Worm (Caenorhabditis elegans) whole organism, L4 larva: ENCODE data around the gene srz-56.

ENCODE experiments used
- D1046.2 ChIP-seq: fragments of 200-800 bp; sonication (Bioruptor generic); IDR thresholded peaks from 2 replicates; pipeline ENCODE4 v1.3.6; 2022; ENCODE audit warnings: missing genetic modification characterization, missing compliant biosample characterization
- F26F4.8 ChIP-seq: fragments of 200-800 bp; sonication (Bioruptor generic); conservative IDR thresholded peaks from 2 replicates; pipeline ENCODE4 v1.3.6; 2022; ENCODE audit warnings: missing genetic modification characterization, missing compliant biosample characterization
- F44E2.7 ChIP-seq: fragments of 200-800 bp; sonication (Bioruptor generic); IDR thresholded peaks from 2 replicates; pipeline ENCODE4 v2.1.2; 2022; ENCODE audit warnings: missing genetic modification characterization, missing compliant biosample characterization
- R02D3.7 ChIP-seq: fragments of 150-350 bp; sonication (generic microtip); optimal IDR thresholded peaks from 3 replicates; lab custom pipeline; 2014; ENCODE audit warnings: missing biosample characterization, missing genetic modification characterization
- T26A8.4 ChIP-seq: fragments of 200-800 bp; sonication (Bioruptor generic); IDR thresholded peaks from 2 replicates; pipeline ENCODE4 v1.3.6; 2022; ENCODE audit warnings: missing genetic modification characterization, missing compliant biosample characterization
- Y105C5A.15 ChIP-seq: fragments of 200-800 bp; sonication (Bioruptor generic); IDR thresholded peaks from 2 replicates; pipeline ENCODE4 v1.3.6; 2022; ENCODE audit warnings: missing genetic modification characterization, missing compliant biosample characterization
- Y5F2A.4 ChIP-seq: fragments of 200-800 bp; sonication (Bioruptor generic); optimal IDR thresholded peaks from 2 replicates; lab custom pipeline; 2018; ENCODE audit warnings: mild to moderate bottlenecking, missing genetic modification characterization, missing compliant biosample characterization
- aha-1 ChIP-seq: fragments of 150-350 bp; peaks from one replicate; lab custom pipeline; 2014; ENCODE audit warnings: missing biosample characterization, missing genetic modification characterization
- aly-2 ChIP-seq: sonication (generic microtip); optimal IDR thresholded peaks from 2 replicates; lab custom pipeline; 2018; ENCODE audit warnings: missing biosample characterization, missing genetic modification characterization
- arid-1 ChIP-seq: fragments of 200-800 bp; sonication (Bioruptor generic); conservative IDR thresholded peaks from 2 replicates; pipeline ENCODE4 v1.3.6; 2022; ENCODE audit warnings: missing genetic modification reagents, missing genetic modification characterization, missing compliant biosample characterization
- ceh-20 ChIP-seq: fragments of 200-800 bp; sonication (Bioruptor generic); IDR thresholded peaks from 2 replicates; pipeline ENCODE4 v1.3.6; 2022; ENCODE audit warnings: missing genetic modification reagents, missing genetic modification characterization, missing compliant biosample characterization
- ceh-28 ChIP-seq: fragments of 150-350 bp; optimal IDR thresholded peaks from 2 replicates; lab custom pipeline; 2014; ENCODE audit warnings: missing biosample characterization, missing genetic modification reagents, missing genetic modification characterization
- ceh-62 ChIP-seq: sonication (generic microtip); optimal IDR thresholded peaks from 2 replicates; lab custom pipeline; 2017; ENCODE audit warnings: missing biosample characterization, missing genetic modification characterization
- ctbp-1 ChIP-seq: fragments of 200-800 bp; sonication (Bioruptor generic); IDR thresholded peaks from 2 replicates; pipeline ENCODE4 v1.3.6; 2022; ENCODE audit warnings: missing genetic modification reagents, missing genetic modification characterization, missing compliant biosample characterization
- daf-16 ChIP-seq, 3 experiments: sonication (generic microtip); optimal IDR thresholded peaks; 2 replicates each; lab custom pipeline; 2016 to 2017; ENCODE audit warnings: missing genetic modification characterization in 3 of 3, missing genetic modification reagents in 3 of 3, mild to moderate bottlenecking in 2 of 3, missing compliant biosample characterization in 2 of 3, missing biosample characterization in 1 of 3, moderate library complexity in 1 of 3
- fkh-10 ChIP-seq: fragments of 150-350 bp; optimal IDR thresholded peaks from 2 replicates; lab custom pipeline; 2014; ENCODE audit warnings: missing biosample characterization, missing genetic modification reagents, missing genetic modification characterization
- hlh-30 ChIP-seq: sonication (generic microtip); optimal IDR thresholded peaks from 2 replicates; lab custom pipeline; 2017; ENCODE audit warnings: antibody characterized with exemption, mild to moderate bottlenecking, missing genetic modification characterization, missing compliant biosample characterization; ENCODE audit not compliant: insufficient read depth
- lin-13 ChIP-seq: fragments of 150-350 bp; optimal IDR thresholded peaks from 2 replicates; lab custom pipeline; 2014; ENCODE audit warnings: missing biosample characterization, missing genetic modification reagents, missing genetic modification characterization
- lin-29 ChIP-seq: fragments of 200-800 bp; sonication (Bioruptor generic); IDR thresholded peaks from 2 replicates; pipeline ENCODE4 v1.3.6; 2022; ENCODE audit warnings: missing genetic modification reagents, missing genetic modification characterization, missing compliant biosample characterization
- lin-38 ChIP-seq: fragments of 200-800 bp; sonication (Bioruptor generic); IDR thresholded peaks from 2 replicates; pipeline ENCODE4 v1.3.6; 2022; ENCODE audit warnings: missing genetic modification reagents, missing genetic modification characterization, missing compliant biosample characterization
- lir-3 ChIP-seq: sonication (generic microtip); optimal IDR thresholded peaks from 2 replicates; lab custom pipeline; 2016; ENCODE audit warnings: mild to moderate bottlenecking, missing genetic modification characterization, missing compliant biosample characterization
- mdl-1 ChIP-seq, 2 experiments: fragments of 150-350 bp in 1 of 2; sonication (generic microtip) in 1 of 2; optimal IDR thresholded peaks; 2 replicates each; lab custom pipeline; 2014 to 2017; ENCODE audit warnings: missing biosample characterization in 2 of 2, missing genetic modification characterization in 2 of 2
- mdt-29 ChIP-seq: fragments of 200-800 bp; sonication (Bioruptor generic); IDR thresholded peaks from 2 replicates; pipeline ENCODE4 v1.3.6; 2022; ENCODE audit warnings: missing genetic modification reagents, missing genetic modification characterization, missing compliant biosample characterization
- mes-2 ChIP-seq: sonication (generic microtip); optimal IDR thresholded peaks from 2 replicates; lab custom pipeline; 2016; ENCODE audit warnings: missing genotype, mild to moderate bottlenecking, missing genetic modification characterization, missing compliant biosample characterization; ENCODE audit not compliant: poor library complexity, severe bottlenecking
- mxl-3 ChIP-seq: fragments of 200-800 bp; sonication (Bioruptor generic); optimal IDR thresholded peaks from 2 replicates; lab custom pipeline; 2018; ENCODE audit warnings: mild to moderate bottlenecking, missing genetic modification characterization, missing compliant biosample characterization
- nhr-10 ChIP-seq: fragments of 150-350 bp; optimal IDR thresholded peaks from 2 replicates; lab custom pipeline; 2014; ENCODE audit warnings: missing biosample characterization, missing genetic modification characterization
- nhr-111 ChIP-seq: fragments of 200-800 bp; sonication (Bioruptor generic); optimal IDR thresholded peaks from 2 replicates; lab custom pipeline; 2018; ENCODE audit warnings: mild to moderate bottlenecking, missing genetic modification characterization, missing compliant biosample characterization
- nhr-28 ChIP-seq: fragments of 150-350 bp; optimal IDR thresholded peaks from 2 replicates; lab custom pipeline; 2014; ENCODE audit warnings: missing biosample characterization, missing genetic modification characterization
- nhr-41 ChIP-seq: fragments of 200-800 bp; sonication (Bioruptor generic); IDR thresholded peaks from 2 replicates; pipeline ENCODE4 v1.3.6; 2022; ENCODE audit warnings: missing genetic modification reagents, missing genetic modification characterization, missing compliant biosample characterization
- nhr-6 ChIP-seq: fragments of 150-350 bp; optimal IDR thresholded peaks from 2 replicates; lab custom pipeline; 2014; ENCODE audit warnings: missing biosample characterization, missing genetic modification characterization
- nhr-76 ChIP-seq: fragments of 150-350 bp; optimal IDR thresholded peaks from 2 replicates; lab custom pipeline; 2014; ENCODE audit warnings: missing biosample characterization, missing genetic modification characterization
- pqm-1 ChIP-seq: sonication (generic microtip); optimal IDR thresholded peaks from 2 replicates; lab custom pipeline; 2017; ENCODE audit warnings: missing biosample characterization, missing genetic modification characterization
- spr-3 ChIP-seq: fragments of 200-800 bp; sonication (Bioruptor generic); optimal IDR thresholded peaks from 2 replicates; lab custom pipeline; 2018; ENCODE audit warnings: mild to moderate bottlenecking, missing genetic modification characterization, missing compliant biosample characterization
- tag-97 ChIP-seq: fragments of 200-800 bp; sonication (Bioruptor generic); IDR thresholded peaks from 2 replicates; pipeline ENCODE4 v1.3.6; 2022; ENCODE audit warnings: missing genetic modification characterization, missing compliant biosample characterization
- unc-39 ChIP-seq: sonication (generic microtip); optimal IDR thresholded peaks from 2 replicates; lab custom pipeline; 2017; ENCODE audit warnings: missing biosample characterization, missing genetic modification characterization
- unc-62 ChIP-seq, 3 experiments: fragments of 150-350 bp in 1 of 3; sonication (generic microtip); optimal IDR thresholded peaks in 2 of 3; peaks in 1 of 3; 1 replicate in 1 of 3; 2 replicates in 2 of 3; lab custom pipeline; 2014 to 2017; ENCODE audit warnings: missing biosample characterization in 3 of 3, missing genetic modification characterization in 3 of 3, missing genetic modification reagents in 3 of 3, missing genotype in 1 of 3
- vab-7 ChIP-seq: fragments of 200-800 bp; sonication (Bioruptor generic); IDR thresholded peaks from 2 replicates; pipeline ENCODE4 v1.3.6; 2022; ENCODE audit warnings: missing genetic modification reagents, missing genetic modification characterization, missing compliant biosample characterization
- zag-1 ChIP-seq: fragments of 150-350 bp; optimal IDR thresholded peaks from 2 replicates; lab custom pipeline; 2014; ENCODE audit warnings: missing biosample characterization, missing genetic modification characterization
- zfp-2 ChIP-seq: sonication (generic microtip); optimal IDR thresholded peaks from 2 replicates; lab custom pipeline; 2016; ENCODE audit warnings: mild to moderate bottlenecking, missing genetic modification characterization, missing compliant biosample characterization
- zip-11 ChIP-seq: fragments of 200-800 bp; sonication (Bioruptor generic); IDR thresholded peaks from 2 replicates; pipeline ENCODE4 v1.3.6; 2022; ENCODE audit warnings: missing genetic modification characterization, missing compliant biosample characterization

srz-56 gene

DNA sequence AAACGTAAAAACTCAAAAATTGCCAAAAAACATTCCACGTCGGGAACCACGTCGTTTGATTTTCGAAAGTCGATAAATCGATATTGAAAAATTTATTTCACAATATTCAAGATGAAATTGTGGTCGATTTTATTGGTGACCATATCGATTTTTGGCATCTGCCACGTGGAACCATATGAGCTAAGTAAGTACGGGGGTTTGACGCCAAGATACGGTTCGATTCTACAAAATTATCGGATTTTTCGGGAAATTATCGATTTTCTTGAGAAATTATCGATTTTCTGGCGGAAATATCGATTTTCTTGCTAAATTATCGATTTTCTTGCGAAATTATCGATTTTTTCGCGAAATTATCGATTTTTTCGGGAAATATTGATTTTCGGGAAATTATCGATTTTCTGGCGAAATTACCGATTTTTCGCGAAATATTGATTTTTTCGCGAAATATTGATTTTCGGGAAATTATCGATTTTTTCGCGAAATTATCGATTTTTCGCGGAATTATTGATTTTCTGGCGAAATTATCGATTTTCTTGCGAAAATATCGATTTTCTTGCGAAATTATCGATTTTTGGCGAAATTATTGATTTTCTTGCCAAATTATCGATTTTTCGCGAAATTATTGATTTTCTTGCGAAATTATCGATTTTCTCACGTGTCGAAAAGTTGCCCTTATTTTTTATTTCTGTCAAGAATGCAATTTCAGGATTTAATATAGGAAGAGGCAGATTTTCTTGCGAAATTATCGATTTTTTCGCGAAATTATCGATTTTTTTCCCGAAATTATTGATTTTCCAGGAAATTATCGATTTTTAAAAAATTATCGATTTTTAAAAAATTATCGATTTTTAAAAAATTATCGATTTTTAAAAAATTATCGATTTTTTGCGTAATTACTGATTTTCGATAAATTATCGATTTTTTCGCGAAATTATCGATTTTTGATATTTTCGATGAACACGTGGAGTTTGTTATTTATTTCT, 41.7 kb downstream of the srz-56 start, which contains the start of gene Y54F10BM.3:
Y54F10BM.3 (plus strand) TSS at position 51 of the 983 bp plus-strand sequence.
- no peak for TF ChIP-seq lin-13
- TF ChIP-seq ceh-28 (tag; lab: Kevin White, UChicago): peak; percentile 97
- no peak for TF ChIP-seq nhr-41

DNA sequence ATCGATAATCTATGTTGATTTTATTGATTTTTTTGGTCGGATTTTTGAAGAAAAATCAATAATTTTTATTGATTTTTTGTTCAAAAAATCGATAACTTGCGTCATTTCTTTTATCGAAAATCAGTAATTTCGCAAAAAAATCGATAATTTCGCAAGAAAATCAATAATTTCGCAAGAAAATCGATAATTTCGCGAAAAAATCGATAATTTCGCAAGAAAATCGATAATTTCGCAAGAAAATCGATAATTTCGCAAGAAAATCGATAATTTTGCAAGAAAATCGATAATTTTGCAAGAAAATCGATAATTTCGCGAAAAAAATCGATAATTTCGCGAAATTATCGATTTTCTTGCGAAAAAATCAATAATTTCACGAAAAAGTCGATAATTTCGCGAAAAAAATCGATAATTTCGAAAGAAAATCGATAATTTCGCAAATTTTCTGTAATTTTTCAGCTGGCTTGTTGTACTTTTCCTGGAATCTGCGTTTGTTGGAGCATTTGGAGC, 42.8 kb downstream of the srz-56 start:
- no peak for TF ChIP-seq lir-3
- peak; percentile 95 for TF ChIP-seq ceh-28 (tag; lab: Kevin White, UChicago)
- TF ChIP-seq ceh-20 (GFP tag; lab: Robert Waterston, UW): no peak
- no peak for TF ChIP-seq zfp-2 (tag; lab: Kevin White, UChicago)
- no peak for TF ChIP-seq lin-29 (GFP tag; lab: Robert Waterston, UW)
- no peak for TF ChIP-seq zip-11 (GFP tag; lab: Robert Waterston, UW)
- no peak for TF ChIP-seq zag-1 (tag; lab: Kevin White, UChicago)
- no peak for TF ChIP-seq D1046.2 (GFP tag; lab: Robert Waterston, UW)
- no peak for TF ChIP-seq aly-2
- no peak for TF ChIP-seq unc-39 (tag; lab: Kevin White, UChicago)
- TF ChIP-seq Y5F2A.4 (GFP tag; lab: Kevin White, UChicago): no peak
- no peak for TF ChIP-seq mxl-3 (GFP tag; lab: Kevin White, UChicago)
- TF ChIP-seq nhr-28: no peak
- peak in 1 of 2 experiments; percentile 57 for TF ChIP-seq unc-62 (GFP tag; optimal IDR thresholded peaks at IDR 0.05 in 1 of 2; lab: Kevin White, UChicago)
- TF ChIP-seq unc-62 (tag; optimal IDR thresholded peaks at IDR 0.05; lab: Kevin White, UChicago): no peak

DNA sequence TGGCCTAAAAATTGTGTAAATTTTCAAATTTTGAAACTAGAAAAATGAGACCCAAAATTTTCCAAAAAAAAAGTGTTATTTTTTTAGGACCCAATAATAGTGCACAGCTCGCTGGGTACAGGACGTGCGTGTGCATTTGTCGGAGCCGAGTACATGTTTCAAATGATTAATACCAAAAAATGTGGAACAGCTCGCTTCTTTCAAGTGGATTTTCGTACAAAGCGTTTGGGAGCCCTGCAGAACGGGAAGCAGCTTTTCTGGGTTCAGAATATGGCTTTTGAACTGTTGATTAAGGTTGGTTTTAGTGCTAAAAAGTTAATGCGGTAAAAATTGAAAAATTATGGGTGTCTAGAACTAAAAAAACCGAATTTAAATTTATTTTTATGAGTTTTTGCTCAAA, 47.7 kb downstream of the srz-56 start:
- TF ChIP-seq aha-1 (tag; lab: Kevin White, UChicago): peak; percentile 96
- no peak for TF ChIP-seq mdt-29
- TF ChIP-seq unc-62 (GFP tag; optimal IDR thresholded peaks at IDR 0.05 in 1 of 2; lab: Kevin White, UChicago): no peak
- no peak for TF ChIP-seq unc-62 (tag; optimal IDR thresholded peaks at IDR 0.05; lab: Kevin White, UChicago)
- TF ChIP-seq mdl-1 (tag; optimal IDR thresholded peaks at IDR 0.05; lab: Kevin White, UChicago): no peak
- TF ChIP-seq Y105C5A.15: no peak

DNA sequence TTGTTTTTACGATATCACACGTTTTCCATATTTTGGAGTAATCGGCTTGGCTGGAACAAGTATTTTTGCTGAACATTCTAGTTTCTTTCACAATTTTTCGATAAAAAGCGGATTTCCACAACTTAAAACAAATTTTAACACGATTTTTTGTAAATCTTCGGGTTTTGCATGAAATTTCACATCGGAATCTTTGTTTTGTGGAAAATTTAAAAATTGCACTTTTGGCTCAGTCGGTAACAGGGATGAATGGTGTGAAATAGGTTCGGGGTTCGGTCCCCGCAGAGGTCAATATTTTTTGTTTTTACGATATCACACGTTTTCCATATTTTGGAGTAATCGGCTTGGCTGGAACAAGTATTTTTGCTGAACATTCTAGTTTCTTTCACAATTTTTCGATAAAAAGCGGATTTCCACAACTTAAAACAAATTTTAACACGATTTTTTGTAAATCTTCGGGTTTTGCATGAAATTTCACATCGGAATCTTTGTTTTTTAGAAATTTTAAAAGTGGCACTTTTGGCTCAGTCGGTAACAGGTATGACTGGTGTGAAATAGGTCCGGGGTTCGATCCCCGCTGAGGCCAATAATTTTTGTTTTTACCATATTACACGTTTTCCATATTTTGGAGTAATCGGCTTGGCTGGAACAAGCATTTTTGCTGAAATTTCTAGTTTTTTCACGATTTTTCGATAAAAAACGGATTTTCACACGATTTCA, 49.8 kb downstream of the srz-56 start:
- TF ChIP-seq F26F4.8 (GFP tag; lab: Robert Waterston, UW): 0 out of 2 replicates have a peak, but pooled peaks have one; percentile 46
- TF ChIP-seq lin-38 (GFP tag; lab: Robert Waterston, UW): peak; percentile 65

DNA sequence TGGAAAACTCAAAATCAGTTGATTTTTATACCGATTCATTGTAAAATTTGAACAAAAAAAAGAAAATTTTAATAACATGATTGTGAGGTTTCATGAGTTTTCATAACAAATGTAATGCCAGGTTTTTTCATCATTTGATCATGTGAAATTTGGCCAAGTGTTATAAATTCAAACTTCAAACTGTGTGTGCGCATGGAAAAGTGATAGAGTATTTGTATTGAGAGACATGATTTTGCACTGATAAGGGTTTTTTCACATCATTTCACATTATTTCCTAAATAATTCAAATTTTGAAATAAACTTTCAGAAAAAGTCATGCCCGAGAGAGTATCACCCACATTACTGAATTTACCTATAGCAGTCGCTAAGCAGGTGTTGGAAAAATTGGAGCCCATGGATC, 50.6 kb downstream of the srz-56 start, which contains the start of gene fbxa-219:
fbxa-219 (plus strand) TSS at position 277 of the 400 bp plus-strand sequence.
- TF ChIP-seq daf-16 (GFP tag; optimal IDR thresholded peaks at IDR 0.05; lab: Kevin White, UChicago) (no peak), daf-16 (tag; optimal IDR thresholded peaks at IDR 0.05; lab: Kevin White, UChicago) (peak; percentile 58), spr-3 (no peak), vab-7 (GFP tag; lab: Robert Waterston, UW) (no peak), R02D3.7 (tag; lab: Kevin White, UChicago) (no peak), mes-2 (tag; lab: Kevin White, UChicago) (no peak), aha-1 (tag; lab: Kevin White, UChicago) (peak; percentile 88), tag-97 (GFP tag; lab: Robert Waterston, UW) (no peak), nhr-28 (peak; percentile 35), nhr-41 (no peak), nhr-76 (tag; lab: Kevin White, UChicago) (no peak), F44E2.7 (GFP tag; lab: Robert Waterston, UW) (no peak), pqm-1 (tag; lab: Kevin White, UChicago) (peak; percentile 78), hlh-30 (peak; percentile 33), nhr-6 (tag; lab: Kevin White, UChicago) (no peak), nhr-111 (GFP tag; lab: Kevin White, UChicago) (no peak), lin-29 (GFP tag; lab: Robert Waterston, UW) (no peak), nhr-10 (no peak), ceh-62 (tag; lab: Kevin White, UChicago) (no peak), arid-1 (GFP tag; lab: Robert Waterston, UW) (no peak), fkh-10 (GFP tag; lab: Kevin White, UChicago) (no peak), ctbp-1 (GFP tag; lab: Robert Waterston, UW) (no peak), T26A8.4 (no peak)
